Worm (Caenorhabditis elegans): ENCODE results near the gene tbx-31.

DNA sequence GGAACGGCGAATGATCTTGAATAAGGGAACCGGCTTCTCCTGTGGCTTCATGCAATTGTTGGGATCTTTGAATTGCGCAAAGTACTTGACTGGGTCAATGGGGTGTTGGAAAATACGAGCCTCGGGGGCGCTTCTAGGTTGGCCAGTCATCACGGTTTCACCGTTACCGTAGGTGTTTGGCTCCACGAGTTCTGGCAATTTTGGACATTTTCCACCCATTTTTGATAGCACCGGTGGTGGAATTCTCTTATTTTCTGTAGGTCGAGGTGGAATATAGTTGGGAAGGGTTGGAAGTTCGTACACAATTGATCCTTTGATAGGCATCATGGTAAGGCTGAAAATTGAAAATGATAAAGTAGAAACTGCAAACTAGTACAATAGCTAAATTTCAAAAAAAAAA, 22.3 kb downstream of the tbx-31 start, which contains the start of gene ZK380.4:
- TF ChIP-seq egl-27 (tag; optimal IDR thresholded peaks at IDR 0.05) (no peak), mep-1 (tag; optimal IDR thresholded peaks at IDR 0.05) (no peak), daf-8 (GFP tag; IDR thresholded peaks at IDR 0.05) (no peak), skn-1 (tag; optimal IDR thresholded peaks at IDR 0.05) (no peak), mxl-2 (GFP tag; conservative IDR thresholded peaks at IDR 0.05) (no peak), attf-4 (tag; optimal IDR thresholded peaks at IDR 0.05) (no peak)
